Fruit fly (Drosophila melanogaster) whole organism, wandering third instar larva: Measurements from ENCODE around the gene CG12983.
A peak's percentile ranks its signal among the peaks of the same experiment; 100 is the strongest.

Experiments used
- Abd-B ChIP-seq: fragments of >200 bp; optimal IDR thresholded peaks from 2 replicates; lab custom pipeline; 2017; ENCODE audit warnings: missing biosample characterization, missing genetic modification characterization
- CG32264 ChIP-seq: fragments of 200-800 bp; sonication (Bioruptor generic); optimal IDR thresholded peaks from 2 replicates; lab custom pipeline; 2016; ENCODE audit warnings: missing biosample characterization, missing genetic modification characterization
- CG9705 ChIP-seq: fragments of 200-800 bp; sonication (Bioruptor generic); optimal IDR thresholded peaks from 2 replicates; lab custom pipeline; 2018; ENCODE audit warnings: missing biosample characterization, mild to moderate bottlenecking, missing genetic modification characterization
- Dfd ChIP-seq: fragments of >200 bp; optimal IDR thresholded peaks from 2 replicates; lab custom pipeline; 2017; ENCODE audit warnings: missing biosample characterization, missing genetic modification characterization
- Dif ChIP-seq: fragments of 200-275, 200-300 bp; sonication (Bioruptor generic); optimal IDR thresholded peaks from 2 replicates; lab custom pipeline; 2018; ENCODE audit warnings: missing biosample characterization, missing genetic modification characterization; ENCODE audit not compliant: partially characterized antibody
- GATAd ChIP-seq: sonication (Bioruptor generic); optimal IDR thresholded peaks from 2 replicates; lab custom pipeline; 2016; ENCODE audit warnings: missing biosample characterization, missing genetic modification characterization
- HLH106 ChIP-seq: fragments of 200-800 bp; optimal IDR thresholded peaks from 3 replicates; lab custom pipeline; 2019; ENCODE audit warnings: missing biosample characterization, mild to moderate bottlenecking, missing genetic modification characterization, moderate library complexity
- Hr78 ChIP-seq: fragments of >200 bp; optimal IDR thresholded peaks from 2 replicates; lab custom pipeline; 2017; ENCODE audit warnings: missing biosample characterization, missing genetic modification characterization
- Mio ChIP-seq: sonication (Bioruptor generic); optimal IDR thresholded peaks from 2 replicates; lab custom pipeline; 2016; ENCODE audit warnings: missing biosample characterization, missing genetic modification characterization
- Myc ChIP-seq: fragments of >200 bp; optimal IDR thresholded peaks from 2 replicates; lab custom pipeline; 2017
- N ChIP-seq: fragments of >200 bp; optimal IDR thresholded peaks from 2 replicates; lab custom pipeline; 2018; ENCODE audit warnings: missing biosample characterization, missing external identifiers, missing genetic modification characterization
- OdsH ChIP-seq: fragments of 200-800 bp; sonication (Bioruptor generic); optimal IDR thresholded peaks from 2 replicates; lab custom pipeline; 2016; ENCODE audit warnings: missing biosample characterization, mild to moderate bottlenecking, missing genetic modification characterization
- Rel ChIP-seq, 2 experiments: fragments of 200-800 bp; sonication (Bioruptor generic) in 1 of 2; optimal IDR thresholded peaks; 2 replicates in 1 of 2; 3 replicates in 1 of 2; lab custom pipeline; 2016 to 2019; ENCODE audit warnings: mild to moderate bottlenecking in 2 of 2, missing biosample characterization in 2 of 2, missing genetic modification characterization in 2 of 2, moderate library complexity in 1 of 2
- Sp1 ChIP-seq: fragments of 200-800 bp; sonication (Bioruptor generic); optimal IDR thresholded peaks from 3 replicates; lab custom pipeline; 2019; ENCODE audit warnings: missing biosample characterization, mild to moderate bottlenecking, missing genetic modification characterization, moderate library complexity
- Vsx2 ChIP-seq: fragments of 200-300, 225-300 bp; sonication (Bioruptor generic); optimal IDR thresholded peaks from 2 replicates; lab custom pipeline; 2018; ENCODE audit warnings: missing biosample characterization, missing genetic modification characterization; ENCODE audit not compliant: partially characterized antibody
- br ChIP-seq: fragments of 200-800 bp; sonication (Bioruptor generic); optimal IDR thresholded peaks from 2 replicates; lab custom pipeline; 2016; ENCODE audit warnings: missing biosample characterization, missing genetic modification characterization
- brk ChIP-seq: fragments of 200-800 bp; sonication (Bioruptor generic); optimal IDR thresholded peaks from 2 replicates; lab custom pipeline; 2016; ENCODE audit warnings: missing biosample characterization, mild to moderate bottlenecking, missing genetic modification characterization
- dl ChIP-seq, 2 experiments: fragments of 175-275, 200-275 bp in 1 of 2; fragments of 200-275 bp in 1 of 2; sonication (Bioruptor generic); optimal IDR thresholded peaks; lab custom pipeline; 2018; ENCODE audit warnings: mild to moderate bottlenecking in 2 of 2, missing biosample characterization in 2 of 2, missing genetic modification characterization in 2 of 2, moderate library complexity in 2 of 2; ENCODE audit not compliant: partially characterized antibody in 2 of 2, insufficient read depth in 1 of 2
- dsf ChIP-seq: sonication (Bioruptor generic); optimal IDR thresholded peaks from 2 replicates; lab custom pipeline; 2016; ENCODE audit warnings: missing biosample characterization, missing genetic modification characterization, borderline replicate concordance
- ey ChIP-seq: fragments of 200-800 bp; sonication (Bioruptor generic); optimal IDR thresholded peaks from 2 replicates; lab custom pipeline; 2016; ENCODE audit warnings: missing biosample characterization, missing genetic modification characterization
- foxo ChIP-seq, 2 experiments: fragments of 200-800 bp; sonication (Bioruptor generic); optimal IDR thresholded peaks; 2 replicates in 1 of 2; 3 replicates in 1 of 2; lab custom pipeline; 2016 to 2017; ENCODE audit warnings: missing biosample characterization in 2 of 2, missing genetic modification characterization in 2 of 2
- fru ChIP-seq: fragments of 200-800 bp; sonication (Bioruptor generic); optimal IDR thresholded peaks from 3 replicates; lab custom pipeline; 2016; ENCODE audit warnings: missing biosample characterization, mild to moderate bottlenecking, missing genetic modification characterization
- h ChIP-seq: fragments of 200-800 bp; sonication (Bioruptor generic); optimal IDR thresholded peaks from 3 replicates; lab custom pipeline; 2016; ENCODE audit warnings: missing biosample characterization, mild to moderate bottlenecking, missing genetic modification characterization
- lola ChIP-seq: fragments of >200 bp; optimal IDR thresholded peaks from 2 replicates; lab custom pipeline; 2017; ENCODE audit warnings: missing biosample characterization, missing genetic modification characterization
- psq ChIP-seq: fragments of 200-800 bp; sonication (Bioruptor generic); optimal IDR thresholded peaks from 3 replicates; lab custom pipeline; 2017; ENCODE audit warnings: missing biosample characterization, mild to moderate bottlenecking, missing genetic modification characterization, moderate library complexity
- rgr ChIP-seq: fragments of 200-800 bp; sonication (Bioruptor generic); optimal IDR thresholded peaks from 3 replicates; lab custom pipeline; 2016; ENCODE audit warnings: missing biosample characterization, mild to moderate bottlenecking, missing genetic modification characterization
- sage ChIP-seq: fragments of 200-800 bp; sonication (Bioruptor generic); optimal IDR thresholded peaks from 2 replicates; lab custom pipeline; 2016; ENCODE audit warnings: missing biosample characterization, mild to moderate bottlenecking, missing genetic modification characterization
- sv ChIP-seq: fragments of 200-800 bp; sonication (Bioruptor generic); optimal IDR thresholded peaks from 3 replicates; lab custom pipeline; 2016; ENCODE audit warnings: missing biosample characterization, missing genetic modification characterization
- tai ChIP-seq: sonication (Bioruptor generic); optimal IDR thresholded peaks from 2 replicates; lab custom pipeline; 2016; ENCODE audit warnings: missing biosample characterization, missing genetic modification characterization
- usp ChIP-seq: fragments of >200 bp; optimal IDR thresholded peaks from 2 replicates; lab custom pipeline; 2017; ENCODE audit warnings: missing biosample characterization, missing genetic modification characterization
- woc ChIP-seq: sonication (Bioruptor generic); optimal IDR thresholded peaks from 2 replicates; lab custom pipeline; 2016; ENCODE audit warnings: missing biosample characterization, mild to moderate bottlenecking, missing genetic modification characterization

The CG12983 gene

DNA sequence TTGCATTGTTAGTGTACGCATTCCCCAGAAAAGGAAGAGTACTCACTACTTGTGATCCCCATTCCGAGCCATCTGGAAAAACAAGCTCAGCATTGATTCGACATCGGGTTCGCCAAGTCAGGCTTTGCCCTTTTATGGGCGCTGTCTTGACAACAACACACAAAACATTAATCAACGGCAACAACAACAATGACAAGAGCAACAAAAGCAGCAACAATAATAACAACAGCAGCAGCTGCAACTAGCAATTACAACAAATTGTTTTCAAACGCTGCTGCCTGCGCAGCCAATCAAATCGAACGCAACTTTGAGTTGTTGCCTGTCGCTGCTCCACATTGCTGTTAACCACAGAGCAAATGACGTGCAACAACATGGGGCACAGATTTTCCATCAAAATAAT lies 24.5 kb downstream of the CG12983 start:
- TF ChIP-seq Mio (GFP tag; lab: Kevin White, UChicago) (no peak), br (GFP tag; lab: Kevin White, UChicago) (no peak), usp (GFP tag; lab: Kevin White, UChicago) (no peak)
- TF ChIP-seq, all 38 proteins: peak for 0

DNA sequence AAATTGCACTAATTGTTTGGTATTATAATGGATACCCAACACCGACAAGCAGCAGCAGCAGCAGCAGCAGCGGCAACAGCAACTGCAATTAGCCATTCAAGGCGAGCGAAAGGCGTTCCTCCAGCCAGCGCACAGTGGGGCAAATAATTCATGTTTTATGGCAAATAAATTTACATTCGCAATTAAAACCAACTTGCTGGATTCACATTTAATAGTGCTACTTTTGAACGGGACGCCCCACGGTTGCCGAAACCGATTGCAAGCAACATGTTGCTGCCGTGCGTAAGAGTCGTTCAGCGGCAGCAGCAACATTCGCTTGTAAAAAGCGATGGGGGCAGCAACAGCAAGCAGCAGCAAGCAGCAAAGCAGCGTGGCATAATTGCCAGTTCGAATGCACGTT lies 32.9 kb downstream of the CG12983 start:
- TF ChIP-seq woc (GFP tag; lab: Kevin White, UChicago) (peak; percentile 48), usp (GFP tag; lab: Kevin White, UChicago) (no peak), Hr78 (GFP tag; lab: Kevin White, UChicago) (no peak), Sp1 (GFP tag; lab: Kevin White, UChicago) (peak; percentile 10), HLH106 (peak; percentile 36), rgr (GFP tag; lab: Kevin White, UChicago) (peak; percentile 19), lola (GFP tag; lab: Kevin White, UChicago) (no peak), foxo (GFP tag; optimal IDR thresholded peaks at IDR 0.05; lab: Kevin White, UChicago) (peak in 1 of 2 experiments; percentile 24), sage (GFP tag; lab: Kevin White, UChicago) (no peak), CG32264 (GFP tag; lab: Kevin White, UChicago) (no peak), Dfd (GFP tag; lab: Kevin White, UChicago) (peak; percentile 13), h (peak; percentile 27), ey (GFP tag; lab: Kevin White, UChicago) (peak; percentile 32), br (GFP tag; lab: Kevin White, UChicago) (peak; percentile 21), fru (peak; percentile 34), Abd-B (no peak)

DNA sequence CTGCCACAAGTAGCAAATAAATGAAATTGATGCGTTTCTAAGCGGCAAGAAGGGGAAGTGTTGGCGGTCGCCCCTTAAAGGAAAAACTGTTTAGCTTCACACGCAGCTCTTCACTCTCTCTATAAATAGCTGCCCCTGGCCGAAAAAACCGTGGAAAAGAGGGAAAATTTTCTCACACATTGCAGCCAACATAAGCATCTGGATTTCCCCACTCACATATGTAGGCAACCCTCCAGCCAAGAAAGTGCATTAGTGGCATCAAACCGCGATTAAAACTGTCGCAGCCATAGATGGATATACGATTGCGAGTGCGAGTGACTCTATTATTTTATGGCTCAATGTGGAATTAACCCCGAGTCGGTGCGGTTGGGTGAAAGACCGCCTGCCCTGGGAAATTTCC lies 34.0 kb downstream of the CG12983 start:
- no peak for TF ChIP-seq N (GFP tag; lab: Kevin White, UChicago)
- no peak for TF ChIP-seq Myc (lab: Kevin White, UChicago)
- no peak for TF ChIP-seq foxo (GFP tag; optimal IDR thresholded peaks at IDR 0.05; lab: Kevin White, UChicago)
- TF ChIP-seq ey (GFP tag; lab: Kevin White, UChicago): no peak
- no peak for TF ChIP-seq tai (GFP tag; lab: Kevin White, UChicago)
- TF ChIP-seq h: no peak
- no peak for TF ChIP-seq Dif (GFP tag; lab: Kevin White, UChicago)
- TF ChIP-seq HLH106: no peak
- no peak for TF ChIP-seq sv
- TF ChIP-seq lola (GFP tag; lab: Kevin White, UChicago): no peak
- TF ChIP-seq CG32264 (GFP tag; lab: Kevin White, UChicago): no peak
- TF ChIP-seq Vsx2 (GFP tag; lab: Kevin White, UChicago): no peak
- no peak for TF ChIP-seq woc (GFP tag; lab: Kevin White, UChicago)
- TF ChIP-seq dsf (GFP tag; lab: Kevin White, UChicago): no peak
- no peak for TF ChIP-seq dl (GFP tag; optimal IDR thresholded peaks at IDR 0.05; lab: Kevin White, UChicago; ENCODE audit: insufficient read depth in 1 of 2, partially characterized antibody in 2 of 2)
- TF ChIP-seq usp (GFP tag; lab: Kevin White, UChicago): no peak

DNA sequence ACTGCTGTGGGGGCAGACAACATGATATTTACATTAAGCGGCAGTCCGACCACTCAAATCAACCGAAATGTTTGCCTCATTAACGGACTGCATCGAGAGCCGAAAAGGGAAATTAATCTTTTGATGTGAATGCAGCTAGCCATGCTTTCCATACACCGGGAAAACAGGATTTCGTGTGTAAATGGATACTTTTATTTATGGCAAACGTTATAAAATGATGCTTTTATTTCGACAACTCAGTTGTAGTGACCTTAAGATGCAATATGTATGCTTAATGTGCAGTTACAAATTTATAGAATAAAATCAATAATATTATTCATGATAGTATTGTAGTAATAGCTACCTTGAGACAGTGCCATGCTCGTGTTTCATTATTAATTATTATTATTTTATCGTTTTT lies 35.1 kb downstream of the CG12983 start:
- no peak for TF ChIP-seq brk (GFP tag; lab: Kevin White, UChicago)
- no peak for TF ChIP-seq foxo (GFP tag; optimal IDR thresholded peaks at IDR 0.05; lab: Kevin White, UChicago)
- TF ChIP-seq Abd-B: no peak
- no peak for TF ChIP-seq OdsH (GFP tag; lab: Kevin White, UChicago)
- no peak for TF ChIP-seq dl (GFP tag; optimal IDR thresholded peaks at IDR 0.05; lab: Kevin White, UChicago; ENCODE audit: insufficient read depth in 1 of 2, partially characterized antibody in 2 of 2)
- TF ChIP-seq psq (GFP tag; lab: Kevin White, UChicago): no peak
- TF ChIP-seq CG32264 (GFP tag; lab: Kevin White, UChicago): no peak
- no peak for TF ChIP-seq usp (GFP tag; lab: Kevin White, UChicago)
- TF ChIP-seq Mio (GFP tag; lab: Kevin White, UChicago): no peak
- no peak for TF ChIP-seq tai (GFP tag; lab: Kevin White, UChicago)
- no peak for TF ChIP-seq CG9705 (GFP tag; lab: Kevin White, UChicago)
- no peak for TF ChIP-seq Rel (GFP tag; optimal IDR thresholded peaks at IDR 0.05; lab: Kevin White, UChicago)
- no peak for TF ChIP-seq Rel (tag; optimal IDR thresholded peaks at IDR 0.05; lab: Kevin White, UChicago)
- TF ChIP-seq sv: no peak
- no peak for TF ChIP-seq h
- no peak for TF ChIP-seq br (GFP tag; lab: Kevin White, UChicago)
- no peak for TF ChIP-seq Dfd (GFP tag; lab: Kevin White, UChicago)
- no peak for TF ChIP-seq lola (GFP tag; lab: Kevin White, UChicago)
- no peak for TF ChIP-seq GATAd (GFP tag; lab: Kevin White, UChicago)
